Fruit fly (Drosophila melanogaster): ENCODE data around the gene CG3868.

CG3868 gene

DNA sequence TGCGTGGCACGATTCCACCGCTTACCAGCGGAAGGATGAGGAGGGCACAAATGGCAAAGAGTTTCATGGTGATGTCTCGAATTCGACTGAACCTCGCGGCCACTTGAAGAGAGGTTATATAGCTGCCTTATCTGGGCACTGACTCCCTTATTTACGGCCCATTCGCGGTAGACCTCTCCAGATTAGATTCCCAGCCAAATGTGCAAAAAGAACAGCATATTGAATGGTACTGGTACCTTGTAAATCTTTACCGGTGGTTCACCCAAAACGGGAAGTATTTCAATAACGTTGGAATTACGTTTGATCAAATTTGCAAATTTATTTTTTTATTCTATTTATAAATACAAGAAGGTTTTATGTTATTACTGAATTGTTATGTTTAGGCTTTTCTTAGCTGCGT is at the start of gene CG3868:
CG3868 (minus strand) TSS at position 94 of the 400 bp plus-strand sequence.
- no peak for TF ChIP-seq nerfin-2 (GFP tag; IDR thresholded peaks at IDR 0.05; ENCODE audit: partially characterized antibody)
- no peak for TF ChIP-seq CG14860 (GFP tag; IDR thresholded peaks at IDR 0.05; ENCODE audit: partially characterized antibody)
- peak; percentile 18 for TF ChIP-seq exex (tag; optimal IDR thresholded peaks at IDR 0.05)
- 0 out of 3 replicates have a peak, but pooled peaks have one; percentile 66 for TF ChIP-seq CG2199 (GFP tag; IDR thresholded peaks at IDR 0.05)
- no peak for TF ChIP-seq gsb (GFP tag; IDR thresholded peaks at IDR 0.05)

DNA sequence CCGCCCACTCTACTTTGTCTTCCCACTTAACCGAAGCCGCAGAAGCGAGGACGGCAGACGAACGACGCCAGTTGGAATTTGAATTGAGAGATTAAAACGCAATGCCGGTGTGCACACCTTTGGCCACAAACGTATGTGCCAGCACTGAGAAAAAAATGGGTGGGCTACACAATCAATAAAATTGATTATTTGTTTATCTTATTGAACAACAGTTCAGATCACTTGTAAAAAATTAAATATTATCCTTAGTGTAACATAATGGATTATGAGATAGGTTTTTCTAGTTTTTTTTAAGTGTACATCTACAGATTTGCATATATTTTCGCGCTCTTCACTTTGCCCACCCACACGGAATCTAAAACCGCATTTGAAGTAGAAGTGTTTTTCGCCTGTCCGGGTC is 49.0 kb upstream of the CG3868 start:
- TF ChIP-seq Aef1 (GFP tag; IDR thresholded peaks at IDR 0.05): no peak
- TF ChIP-seq unc-4 (GFP tag; IDR thresholded peaks at IDR 0.05; ENCODE audit: partially characterized antibody): no peak
- TF ChIP-seq CG5953 (GFP tag; IDR thresholded peaks at IDR 0.05): no peak
- no peak for TF ChIP-seq sqz (GFP tag; optimal IDR thresholded peaks at IDR 0.05)
- no peak for TF ChIP-seq CG11398 (GFP tag; optimal IDR thresholded peaks at IDR 0.05)
- TF ChIP-seq CG14860 (GFP tag; IDR thresholded peaks at IDR 0.05; ENCODE audit: partially characterized antibody): no peak
- TF ChIP-seq aop (GFP tag; IDR thresholded peaks at IDR 0.05): no peak
- TF ChIP-seq CG6689 (GFP tag; IDR thresholded peaks at IDR 0.05): peak; percentile 56
- TF ChIP-seq amos (GFP tag; IDR thresholded peaks at IDR 0.05; ENCODE audit: partially characterized antibody): no peak
- TF ChIP-seq lmd (GFP tag; IDR thresholded peaks at IDR 0.05): no peak
- no peak for TF ChIP-seq CG3163 (GFP tag; optimal IDR thresholded peaks at IDR 0.05)
- TF ChIP-seq eyg (GFP tag; optimal IDR thresholded peaks at IDR 0.05): no peak
- no peak for TF ChIP-seq Kr (GFP tag; optimal IDR thresholded peaks at IDR 0.05)
- TF ChIP-seq Mes4 (GFP tag; optimal IDR thresholded peaks at IDR 0.05): no peak
- TF ChIP-seq al (GFP tag; IDR thresholded peaks at IDR 0.05): 0 out of 2 replicates have a peak, but pooled peaks have one; percentile 23
- no peak for TF ChIP-seq tgo (GFP tag; IDR thresholded peaks at IDR 0.05)
- TF ChIP-seq CG7987 (GFP tag; optimal IDR thresholded peaks at IDR 0.05): no peak
- TF ChIP-seq sr (GFP tag; IDR thresholded peaks at IDR 0.05): peak; percentile 75; the same call in 1 of the 3 replicates
- TF ChIP-seq CG4404 (GFP tag; IDR thresholded peaks at IDR 0.05): peak; percentile 42; the same call in 1 of the 2 replicates
- TF ChIP-seq maf-S (GFP tag; optimal IDR thresholded peaks at IDR 0.05): no peak
- TF ChIP-seq CG3065 (GFP tag; optimal IDR thresholded peaks at IDR 0.05): no peak
- TF ChIP-seq trh (GFP tag; optimal IDR thresholded peaks at IDR 0.05): no peak
- TF ChIP-seq CG9876 (GFP tag; optimal IDR thresholded peaks at IDR 0.05): no peak
- no peak for TF ChIP-seq CG7963 (GFP tag; IDR thresholded peaks at IDR 0.05; ENCODE audit: partially characterized antibody)
- TF ChIP-seq CG13894 (tag; optimal IDR thresholded peaks at IDR 0.05): no peak
- no peak for TF ChIP-seq CG12769 (tag; optimal IDR thresholded peaks at IDR 0.05)
- no peak for TF ChIP-seq tin (GFP tag; optimal IDR thresholded peaks at IDR 0.05)
- TF ChIP-seq Ets65A (GFP tag): peak; percentile 78
- TF ChIP-seq CG11695 (GFP tag; IDR thresholded peaks at IDR 0.05): peak; percentile 36; the same call in 1 of the 3 replicates
- no peak for TF ChIP-seq luna (GFP tag; optimal IDR thresholded peaks at IDR 0.05)
- TF ChIP-seq CG18011 (GFP tag; optimal IDR thresholded peaks at IDR 0.05): no peak
- TF ChIP-seq CG2889 (GFP tag; IDR thresholded peaks at IDR 0.05): no peak
- no peak for TF ChIP-seq CG17612 (GFP tag; IDR thresholded peaks at IDR 0.05)
- no peak for TF ChIP-seq CG15073 (GFP tag; optimal IDR thresholded peaks at IDR 0.05)
- TF ChIP-seq ash1 (GFP tag; optimal IDR thresholded peaks at IDR 0.05): no peak
- TF ChIP-seq CG32772 (GFP tag; IDR thresholded peaks at IDR 0.05): 0 out of 2 replicates have a peak, but pooled peaks have one; percentile 27
- no peak for TF ChIP-seq MESR4 (GFP tag; optimal IDR thresholded peaks at IDR 0.05)
- peak; percentile 11 for TF ChIP-seq Dad (GFP tag; optimal IDR thresholded peaks at IDR 0.05)
- TF ChIP-seq lola (GFP tag; optimal IDR thresholded peaks at IDR 0.05): peak in 1 of 3 experiments; percentile 29
- no peak for TF ChIP-seq crp (GFP tag; optimal IDR thresholded peaks at IDR 0.05)
- no peak for TF ChIP-seq CG8281 (tag; optimal IDR thresholded peaks at IDR 0.05)
- TF ChIP-seq CG6791 (GFP tag; IDR thresholded peaks at IDR 0.05; ENCODE audit: partially characterized antibody): no peak
- TF ChIP-seq Camta (GFP tag; optimal IDR thresholded peaks at IDR 0.05): no peak
- TF ChIP-seq dmrt99B (tag; optimal IDR thresholded peaks at IDR 0.05): peak; percentile 32
- TF ChIP-seq CG13123 (GFP tag; optimal IDR thresholded peaks at IDR 0.05): no peak
